Worm (Caenorhabditis elegans): ENCODE results near the gene ppk-3.

DNA sequence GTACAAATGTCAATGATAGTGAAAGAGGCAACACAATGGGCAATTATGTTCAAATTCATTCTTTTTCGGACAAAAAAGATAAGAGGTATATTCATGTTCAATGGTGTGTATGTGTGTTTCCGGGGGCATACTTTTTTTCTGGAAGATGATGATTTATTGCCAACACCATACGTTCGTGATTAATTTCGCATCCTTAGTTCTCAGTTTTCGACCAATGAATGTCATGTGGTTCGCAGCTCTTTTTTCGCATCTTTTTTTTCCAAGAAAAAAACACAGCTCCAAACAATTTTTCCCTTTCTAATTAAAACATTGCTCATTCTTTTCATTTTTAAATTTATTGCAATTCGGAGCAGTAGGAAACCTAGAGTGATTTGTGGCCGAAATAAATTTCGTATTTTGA, 46.7 kb downstream of the ppk-3 start:
- TF ChIP-seq lin-13 (tag; optimal IDR thresholded peaks at IDR 0.05) (no peak), snpc-4 (tag; optimal IDR thresholded peaks at IDR 0.05) (no peak), mep-1 (tag; optimal IDR thresholded peaks at IDR 0.05) (no peak), nhr-237 (tag; optimal IDR thresholded peaks at IDR 0.05) (no peak), unc-120 (tag; optimal IDR thresholded peaks at IDR 0.05; ENCODE audit: poor library complexity, severe bottlenecking) (no peak), elt-3 (tag; optimal IDR thresholded peaks at IDR 0.05) (no peak), ceh-43 (GFP tag; optimal IDR thresholded peaks at IDR 0.05) (no peak), ces-1 (GFP tag; optimal IDR thresholded peaks at IDR 0.05) (no peak), blmp-1 (tag; optimal IDR thresholded peaks at IDR 0.05) (no peak), nhr-12 (tag; optimal IDR thresholded peaks at IDR 0.05) (no peak), pha-4 (tag; optimal IDR thresholded peaks at IDR 0.05) (no peak), ztf-11 (tag; optimal IDR thresholded peaks at IDR 0.05) (no peak), lsy-2 (tag; optimal IDR thresholded peaks at IDR 0.05) (no peak), unc-39 (tag; optimal IDR thresholded peaks at IDR 0.05) (no peak)
